Fruit fly (Drosophila melanogaster): Measurements from ENCODE around the gene Ir7a.

The Ir7a gene

dm6 chrX:7715433-7715832, 49.3 kb upstream of the Ir7a start (continued):
- TF ChIP-seq bbx (GFP tag; IDR thresholded peaks at IDR 0.05; ENCODE audit: partially characterized antibody) = no peak
- TF ChIP-seq D19A (tag; optimal IDR thresholded peaks at IDR 0.05) = peak; percentile 24
- TF ChIP-seq shn (GFP tag; optimal IDR thresholded peaks at IDR 0.05) = no peak
- TF ChIP-seq ewg (GFP tag; optimal IDR thresholded peaks at IDR 0.05) = no peak
- TF ChIP-seq Ptx1 (GFP tag; IDR thresholded peaks at IDR 0.05) = no peak
- no peak for TF ChIP-seq CG8290 (GFP tag; optimal IDR thresholded peaks at IDR 0.05)
- TF ChIP-seq CG8290 (tag; optimal IDR thresholded peaks at IDR 0.05) = no peak
- no peak for TF ChIP-seq CG1603 (tag; optimal IDR thresholded peaks at IDR 0.05)
- TF ChIP-seq CG12391 (tag; optimal IDR thresholded peaks at IDR 0.05) = no peak
- no peak for TF ChIP-seq CG15601 (tag; optimal IDR thresholded peaks at IDR 0.05)
- no peak for TF ChIP-seq CG10209 (GFP tag; optimal IDR thresholded peaks at IDR 0.05)
- peak; percentile 40 for TF ChIP-seq gem (tag; optimal IDR thresholded peaks at IDR 0.05)
- TF ChIP-seq trem (tag; optimal IDR thresholded peaks at IDR 0.05) = no peak
- no peak for TF ChIP-seq gt (GFP tag; IDR thresholded peaks at IDR 0.05)
- peak; percentile 45; the same call in 2 of the 3 replicates for TF ChIP-seq row (GFP tag; IDR thresholded peaks at IDR 0.05)
- TF ChIP-seq CG3281 (GFP tag; optimal IDR thresholded peaks at IDR 0.05) = no peak
- TF ChIP-seq schlank (tag; optimal IDR thresholded peaks at IDR 0.05) = no peak
- no peak for TF ChIP-seq Hr39 (optimal IDR thresholded peaks at IDR 0.05)
- TF ChIP-seq Dip2 (GFP tag; IDR thresholded peaks at IDR 0.05) = no peak
- no peak for TF ChIP-seq Mrtf (GFP tag; IDR thresholded peaks at IDR 0.05)
- TF ChIP-seq MESR4 (GFP tag; optimal IDR thresholded peaks at IDR 0.05) = no peak
- no peak for TF ChIP-seq CG15269 (tag; optimal IDR thresholded peaks at IDR 0.05)
- TF ChIP-seq CG13624 (GFP tag; optimal IDR thresholded peaks at IDR 0.05) = no peak
- TF ChIP-seq CG15073 (GFP tag; optimal IDR thresholded peaks at IDR 0.05) = no peak
- no peak for TF ChIP-seq Bdp1 (GFP tag; optimal IDR thresholded peaks at IDR 0.05)
- TF ChIP-seq CG1024 (GFP tag; IDR thresholded peaks at IDR 0.05) = no peak
- no peak for TF ChIP-seq Fer3 (tag; optimal IDR thresholded peaks at IDR 0.05)
- TF ChIP-seq Ada2b (GFP tag; IDR thresholded peaks at IDR 0.05) = no peak
- no peak for TF ChIP-seq Kr (GFP tag; optimal IDR thresholded peaks at IDR 0.05)
- peak; percentile 7 for TF ChIP-seq lab (GFP tag; optimal IDR thresholded peaks at IDR 0.05)
- no peak for TF ChIP-seq maf-S (GFP tag; optimal IDR thresholded peaks at IDR 0.05)
- no peak for TF ChIP-seq Abd-B (GFP tag; optimal IDR thresholded peaks at IDR 0.05)
- TF ChIP-seq CG7987 (GFP tag; optimal IDR thresholded peaks at IDR 0.05) = no peak
- TF ChIP-seq Dbx (GFP tag; IDR thresholded peaks at IDR 0.05) = no peak
- TF ChIP-seq eyg (GFP tag; optimal IDR thresholded peaks at IDR 0.05) = no peak
- TF ChIP-seq tll (GFP tag; optimal IDR thresholded peaks at IDR 0.05) = no peak

DNA sequence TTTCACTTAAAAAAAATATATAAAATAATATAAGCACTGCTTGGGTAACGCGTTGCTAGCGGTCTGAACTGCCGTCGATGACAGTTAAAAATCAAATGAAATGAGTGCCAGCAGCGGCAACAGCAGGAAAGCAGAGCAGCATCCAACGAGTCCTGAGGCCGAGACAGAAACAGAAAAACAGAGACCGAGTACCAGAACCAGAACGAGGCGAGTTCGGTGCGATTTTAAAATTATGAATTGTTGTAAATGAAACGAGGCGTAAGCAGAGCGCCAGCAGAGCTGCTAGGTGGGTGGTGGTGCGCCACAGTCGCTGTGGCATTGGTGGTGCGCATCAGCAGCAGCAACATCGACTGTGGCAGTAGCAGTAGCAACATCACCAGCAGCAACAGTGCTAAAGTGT, 47.0 kb upstream of the Ir7a start, which contains the start of gene CG15478:
CG15478 (minus strand) TSS at position 101 of the 400 bp plus-strand sequence.
- TF ChIP-seq Lim3 (GFP tag; IDR thresholded peaks at IDR 0.05) (no peak), tgo (GFP tag; IDR thresholded peaks at IDR 0.05) (no peak), Max (GFP tag; optimal IDR thresholded peaks at IDR 0.05) (no peak), CG32767 (GFP tag; IDR thresholded peaks at IDR 0.05) (no peak), CG6654 (GFP tag; optimal IDR thresholded peaks at IDR 0.05) (no peak), BtbVII (GFP tag; optimal IDR thresholded peaks at IDR 0.05) (no peak), inv (GFP tag; IDR thresholded peaks at IDR 0.05; ENCODE audit: partially characterized antibody) (no peak), sima (GFP tag; optimal IDR thresholded peaks at IDR 0.05) (no peak), ato (GFP tag; IDR thresholded peaks at IDR 0.05; ENCODE audit: partially characterized antibody) (no peak)
